Fruit fly (Drosophila melanogaster): Measurements from ENCODE around the gene CG14518.

- no peak for TF ChIP-seq h (optimal IDR thresholded peaks at IDR 0.05)
- TF ChIP-seq psq (optimal IDR thresholded peaks at IDR 0.05), result no peak
- TF ChIP-seq insv (optimal IDR thresholded peaks at IDR 0.05), result no peak
- no peak for TF ChIP-seq Sin3A (optimal IDR thresholded peaks at IDR 0.05)
- no peak for TF ChIP-seq ttk (optimal IDR thresholded peaks at IDR 0.05)
- no peak for TF ChIP-seq Myc (optimal IDR thresholded peaks at IDR 0.05)
These were observed 19.2 kb upstream of the CG14518 start for dm6 chr3R:29005622-29006018.
